Worm (Caenorhabditis elegans) whole organism, young adult: ENCODE results near the gene idpa-2.

Source experiments
- B0019.2 ChIP-seq: fragments of 200-800 bp; sonication (Bioruptor generic); conservative IDR thresholded peaks from 2 replicates; pipeline ENCODE4 v1.3.6; 2022; ENCODE audit warnings: missing genetic modification reagents, missing genetic modification characterization, missing compliant biosample characterization
- B0261.1 ChIP-seq: sonication (generic microtip); optimal IDR thresholded peaks from 2 replicates; lab custom pipeline; 2016; ENCODE audit warnings: mild to moderate bottlenecking, missing genetic modification characterization, moderate library complexity, missing compliant biosample characterization
- F22D6.2 ChIP-seq: sonication (generic microtip); optimal IDR thresholded peaks from 2 replicates; lab custom pipeline; 2016; ENCODE audit warnings: mild to moderate bottlenecking, missing genetic modification characterization, missing compliant biosample characterization
- F23B12.7 ChIP-seq: sonication (generic microtip); optimal IDR thresholded peaks from 2 replicates; lab custom pipeline; 2017; ENCODE audit warnings: missing genetic modification characterization, mild to moderate bottlenecking, missing compliant biosample characterization, antibody characterized with exemption, moderate library complexity; ENCODE audit not compliant: insufficient read depth
- F33H1.4 ChIP-seq: fragments of 200-800 bp; sonication (Bioruptor generic); IDR thresholded peaks from 2 replicates; pipeline ENCODE4 v1.3.6; 2022; ENCODE audit warnings: missing genetic modification reagents, missing genetic modification characterization, missing compliant biosample characterization
- F49E8.2 ChIP-seq: sonication (generic microtip); optimal IDR thresholded peaks from 3 replicates; lab custom pipeline; 2017; ENCODE audit warnings: missing genetic modification characterization, mild to moderate bottlenecking, missing compliant biosample characterization, antibody characterized with exemption, moderate library complexity; ENCODE audit not compliant: insufficient read depth
- F57C9.4 ChIP-seq: sonication (generic microtip); optimal IDR thresholded peaks from 2 replicates; lab custom pipeline; 2017; ENCODE audit warnings: mild to moderate bottlenecking, missing genetic modification characterization, missing compliant biosample characterization
- K11D2.4 ChIP-seq: fragments of 200-800 bp; sonication (Bioruptor generic); IDR thresholded peaks from 2 replicates; pipeline ENCODE4 v1.3.6; 2022; ENCODE audit warnings: missing genetic modification reagents, missing genetic modification characterization, missing compliant biosample characterization
- Y79H2A.3 ChIP-seq: fragments of 200-800 bp; sonication (Bioruptor generic); conservative IDR thresholded peaks from 2 replicates; pipeline ENCODE4 v1.3.6; 2022; ENCODE audit warnings: missing genetic modification reagents, missing genetic modification characterization, missing compliant biosample characterization
- Y95B8A.8 ChIP-seq: fragments of 200-800 bp; sonication (Bioruptor generic); IDR thresholded peaks from 2 replicates; pipeline ENCODE4 v1.3.6; 2022; ENCODE audit warnings: missing genetic modification reagents, missing genetic modification characterization, missing compliant biosample characterization
- aptf-2 ChIP-seq: fragments of 200-800 bp; sonication (Bioruptor generic); conservative IDR thresholded peaks from 2 replicates; pipeline ENCODE4 v1.3.6; 2022; ENCODE audit warnings: missing genetic modification reagents, missing genetic modification characterization, missing compliant biosample characterization
- atf-7 ChIP-seq: sonication (generic microtip); optimal IDR thresholded peaks from 2 replicates; lab custom pipeline; 2017; ENCODE audit warnings: mild to moderate bottlenecking, missing genetic modification characterization, missing compliant biosample characterization
- attf-5 ChIP-seq: fragments of 200-800 bp; sonication (Bioruptor generic); optimal IDR thresholded peaks from 2 replicates; lab custom pipeline; 2018; ENCODE audit warnings: mild to moderate bottlenecking, missing genetic modification characterization, missing compliant biosample characterization
- bed-1 ChIP-seq: fragments of 200-800 bp; sonication (Bioruptor generic); IDR thresholded peaks from 2 replicates; pipeline ENCODE4 v1.3.6; 2022; ENCODE audit warnings: missing genetic modification reagents, missing genetic modification characterization, missing compliant biosample characterization
- ccch-3 ChIP-seq: fragments of 200-800 bp; sonication (Bioruptor generic); optimal IDR thresholded peaks from 2 replicates; lab custom pipeline; 2018; ENCODE audit warnings: mild to moderate bottlenecking, missing genetic modification characterization, missing compliant biosample characterization
- ceh-100 ChIP-seq: fragments of 200-800 bp; sonication (Bioruptor generic); IDR thresholded peaks from 2 replicates; pipeline ENCODE4 v1.3.6; 2022; ENCODE audit warnings: missing genetic modification reagents, missing genetic modification characterization, missing compliant biosample characterization
- ceh-58 ChIP-seq: fragments of 200-800 bp; sonication (Bioruptor generic); IDR thresholded peaks from 2 replicates; pipeline ENCODE4 v1.3.6; 2022; ENCODE audit warnings: missing genetic modification characterization, missing compliant biosample characterization
- ceh-91 ChIP-seq: fragments of 200-800 bp; sonication (Bioruptor generic); IDR thresholded peaks from 2 replicates; pipeline ENCODE4 v1.3.6; 2022; ENCODE audit warnings: missing genetic modification reagents, missing genetic modification characterization, missing compliant biosample characterization
- dox-1 ChIP-seq: fragments of 200-800 bp; sonication (Bioruptor generic); IDR thresholded peaks from 2 replicates; pipeline ENCODE4 v1.3.6; 2022; ENCODE audit warnings: missing genetic modification reagents, missing genetic modification characterization, missing compliant biosample characterization
- gei-17 ChIP-seq: fragments of 200-800 bp; sonication (Bioruptor generic); optimal IDR thresholded peaks from 2 replicates; lab custom pipeline; 2018; ENCODE audit warnings: mild to moderate bottlenecking, missing genetic modification characterization, missing compliant biosample characterization
- hmg-1.2 ChIP-seq: fragments of 200-800 bp; sonication (Bioruptor generic); IDR thresholded peaks from 2 replicates; pipeline ENCODE4 v1.3.6; 2022; ENCODE audit warnings: missing genetic modification reagents, missing genetic modification characterization, missing compliant biosample characterization
- hsf-1 ChIP-seq: fragments of 200-800 bp; sonication (Bioruptor generic); IDR thresholded peaks from 2 replicates; pipeline ENCODE4 v1.3.6; 2022; ENCODE audit warnings: missing genetic modification reagents, missing genetic modification characterization, missing compliant biosample characterization
- lag-1 ChIP-seq: fragments of 200-800 bp; sonication (Bioruptor generic); IDR thresholded peaks from 2 replicates; pipeline ENCODE4 v1.3.6; 2022; ENCODE audit warnings: missing genetic modification reagents, missing genetic modification characterization, missing compliant biosample characterization
- let-607 ChIP-seq, 2 experiments: fragments of 200-800 bp in 1 of 2; sonication (Bioruptor generic) in 1 of 2; sonication (generic microtip) in 1 of 2; optimal IDR thresholded peaks; 2 replicates each; lab custom pipeline; 2016 to 2018; ENCODE audit warnings: mild to moderate bottlenecking in 2 of 2, missing compliant biosample characterization in 2 of 2, missing genetic modification characterization in 2 of 2, moderate library complexity in 2 of 2, missing genotype in 1 of 2
- lin-26 ChIP-seq: fragments of 200-800 bp; sonication (Bioruptor generic); IDR thresholded peaks from 2 replicates; pipeline ENCODE4 v1.3.6; 2022; ENCODE audit warnings: missing genetic modification reagents, missing genetic modification characterization, missing compliant biosample characterization
- lin-35 ChIP-seq, 3 experiments: fragments of 150-350 bp in 2 of 3; sonication (generic microtip) in 1 of 3; optimal IDR thresholded peaks; 2 replicates each; lab custom pipeline; 2014 to 2018; ENCODE audit warnings: missing biosample characterization in 3 of 3, missing genetic modification characterization in 3 of 3, missing genetic modification reagents in 3 of 3
- lir-1 ChIP-seq: fragments of 200-800 bp; sonication (Bioruptor generic); conservative IDR thresholded peaks from 2 replicates; pipeline ENCODE4 v1.3.6; 2022; ENCODE audit warnings: missing genetic modification reagents, missing genetic modification characterization, missing compliant biosample characterization
- lsl-1 ChIP-seq: fragments of 200-800 bp; sonication (Bioruptor generic); optimal IDR thresholded peaks from 2 replicates; lab custom pipeline; 2018; ENCODE audit warnings: mild to moderate bottlenecking, missing genetic modification characterization, moderate library complexity, missing compliant biosample characterization
- lsy-27 ChIP-seq: sonication (generic microtip); optimal IDR thresholded peaks from 2 replicates; lab custom pipeline; 2017; ENCODE audit warnings: missing genetic modification characterization, mild to moderate bottlenecking, missing compliant biosample characterization, antibody characterized with exemption, missing genotype, borderline replicate concordance; ENCODE audit not compliant: insufficient read depth
- madf-8 ChIP-seq: fragments of 200-800 bp; sonication (Bioruptor generic); conservative IDR thresholded peaks from 2 replicates; pipeline ENCODE4 v1.3.6; 2022; ENCODE audit warnings: missing genetic modification reagents, missing genetic modification characterization, missing compliant biosample characterization
- mxl-1 ChIP-seq: sonication (generic microtip); optimal IDR thresholded peaks from 2 replicates; lab custom pipeline; 2016; ENCODE audit warnings: missing genetic modification characterization, missing compliant biosample characterization
- nhr-80 ChIP-seq: sonication (generic microtip); optimal IDR thresholded peaks from 2 replicates; lab custom pipeline; 2016; ENCODE audit warnings: missing genetic modification characterization, missing compliant biosample characterization
- nhr-90 ChIP-seq: sonication (generic microtip); optimal IDR thresholded peaks from 2 replicates; lab custom pipeline; 2016; ENCODE audit warnings: missing genotype, mild to moderate bottlenecking, missing genetic modification characterization, missing compliant biosample characterization
- pbrm-1 ChIP-seq: fragments of 200-800 bp; sonication (Bioruptor generic); IDR thresholded peaks from 2 replicates; pipeline ENCODE4 v1.3.6; 2022; ENCODE audit warnings: missing genetic modification reagents, missing genetic modification characterization, missing compliant biosample characterization
- rcor-1 ChIP-seq: fragments of 200-800 bp; sonication (Bioruptor generic); IDR thresholded peaks from 2 replicates; pipeline ENCODE4 v1.3.6; 2022; ENCODE audit warnings: missing genetic modification reagents, missing genetic modification characterization, missing compliant biosample characterization
- sea-2 ChIP-seq: fragments of 200-800 bp; sonication (Bioruptor generic); IDR thresholded peaks from 2 replicates; pipeline ENCODE4 v1.3.6; 2022; ENCODE audit warnings: missing genetic modification characterization, missing compliant biosample characterization
- snpc-3.4 ChIP-seq: sonication (generic microtip); optimal IDR thresholded peaks from 2 replicates; lab custom pipeline; 2017; ENCODE audit warnings: missing genetic modification characterization, mild to moderate bottlenecking, missing compliant biosample characterization, antibody characterized with exemption, moderate library complexity, missing genotype, missing genetic modification reagents
- snpc-4 ChIP-seq, 5 experiments: fragments of 150-350 bp in 1 of 5; sonication (generic microtip) in 4 of 5; optimal IDR thresholded peaks; 2 replicates each; lab custom pipeline; 2014 to 2018; ENCODE audit warnings: missing genetic modification characterization in 5 of 5, missing biosample characterization in 3 of 5, antibody characterized with exemption in 2 of 5, mild to moderate bottlenecking in 2 of 5, missing compliant biosample characterization in 2 of 5, missing genotype in 2 of 5, moderate library complexity in 2 of 5, missing genetic modification reagents in 1 of 5
- unc-62 ChIP-seq: fragments of 150-350 bp; optimal IDR thresholded peaks from 2 replicates; lab custom pipeline; 2014; ENCODE audit warnings: missing biosample characterization, missing genetic modification reagents, missing genetic modification characterization
- zfh-2 ChIP-seq: fragments of 200-800 bp; sonication (Bioruptor generic); conservative IDR thresholded peaks from 2 replicates; pipeline ENCODE4 v1.3.6; 2022; ENCODE audit warnings: missing genetic modification reagents, missing genetic modification characterization, missing compliant biosample characterization
- ztf-26 ChIP-seq: sonication (generic microtip); optimal IDR thresholded peaks from 2 replicates; lab custom pipeline; 2017; ENCODE audit warnings: missing genetic modification characterization, missing compliant biosample characterization
- ztf-3 ChIP-seq: fragments of 200-800 bp; sonication (Bioruptor generic); optimal IDR thresholded peaks from 2 replicates; lab custom pipeline; 2018; ENCODE audit warnings: mild to moderate bottlenecking, missing genetic modification characterization, missing compliant biosample characterization

Gene idpa-2

ce11 chrII:8765131-8765530 is 27.4 kb downstream of the idpa-2 start (continued):
- TF ChIP-seq lin-26 (GFP tag; lab: Robert Waterston, UW) = peak; percentile 70; the same call in 1 of the 2 replicates
- no peak for TF ChIP-seq ccch-3 (GFP tag; lab: Kevin White, UChicago)
- TF ChIP-seq atf-7 (tag; lab: Kevin White, UChicago) = no peak
- TF ChIP-seq K11D2.4 (GFP tag; lab: Robert Waterston, UW) = 0 out of 2 replicates have a peak, but pooled peaks have one; percentile 37
- TF ChIP-seq lir-1 = no peak

DNA sequence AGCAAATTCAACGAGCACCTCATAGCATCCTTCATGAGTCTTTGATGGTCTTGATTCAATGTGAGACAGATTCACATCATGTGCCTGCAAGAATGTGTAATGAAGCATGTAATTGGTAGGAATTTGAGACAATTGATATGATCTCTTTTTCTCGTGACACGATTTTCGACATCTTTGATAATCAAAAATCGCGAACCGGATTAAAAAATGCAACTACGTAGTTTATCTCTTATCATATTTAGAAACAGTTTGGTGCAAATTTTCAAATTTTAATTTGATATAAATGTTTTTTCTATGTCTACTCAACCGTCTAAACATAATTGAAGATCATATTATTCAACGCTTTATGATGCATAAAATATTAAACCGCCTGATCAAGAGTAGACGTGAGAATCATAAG is 28.2 kb downstream of the idpa-2 start:
- TF ChIP-seq bed-1 (GFP tag; lab: Robert Waterston, UW) (no peak), lir-1 (no peak), F57C9.4 (tag; lab: Kevin White, UChicago) (no peak), attf-5 (GFP tag; lab: Kevin White, UChicago) (no peak), F33H1.4 (GFP tag; lab: Robert Waterston, UW) (no peak), sea-2 (no peak), lin-26 (GFP tag; lab: Robert Waterston, UW) (no peak), hmg-1.2 (GFP tag; lab: Robert Waterston, UW) (no peak), snpc-4 (GFP tag; optimal IDR thresholded peaks at IDR 0.05; lab: Kevin White, UChicago) (no peak), snpc-4 (tag; optimal IDR thresholded peaks at IDR 0.05; lab: Kevin White, UChicago) (no peak), snpc-3.4 (tag; lab: Kevin White, UChicago) (no peak), lag-1 (GFP tag; lab: Robert Waterston, UW) (no peak), mxl-1 (tag; lab: Kevin White, UChicago) (no peak), F22D6.2 (no peak), rcor-1 (GFP tag; lab: Robert Waterston, UW) (no peak), Y79H2A.3 (GFP tag; lab: Robert Waterston, UW) (no peak), aptf-2 (no peak), unc-62 (GFP tag; lab: Kevin White, UChicago) (no peak)

DNA sequence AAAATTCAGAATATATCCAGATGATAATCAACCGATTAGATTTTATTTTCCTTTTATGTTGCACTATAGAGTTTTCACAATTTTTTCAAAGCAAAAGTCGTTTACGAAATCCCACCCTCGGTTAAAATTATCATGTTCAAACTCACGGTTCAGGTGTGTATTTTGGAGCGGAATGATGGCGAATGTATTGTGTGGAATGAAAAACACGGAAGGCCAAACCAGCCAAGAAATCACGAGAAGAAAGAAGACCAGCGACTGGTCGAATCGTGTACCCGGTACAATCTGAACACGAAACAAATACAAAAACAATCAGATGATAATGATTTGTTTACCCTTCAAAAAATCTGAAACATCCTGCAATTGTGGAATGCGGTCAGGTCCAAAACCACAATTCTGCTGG is 29.2 kb downstream of the idpa-2 start:
- TF ChIP-seq F23B12.7 (tag; lab: Kevin White, UChicago) (no peak), lin-35 (GFP tag; optimal IDR thresholded peaks at IDR 0.05; lab: Kevin White, UChicago) (no peak), pbrm-1 (GFP tag; lab: Robert Waterston, UW) (no peak), lin-26 (GFP tag; lab: Robert Waterston, UW) (no peak), lsl-1 (GFP tag; lab: Kevin White, UChicago) (no peak)
- TF ChIP-seq, all 124 proteins: peak for 0

DNA sequence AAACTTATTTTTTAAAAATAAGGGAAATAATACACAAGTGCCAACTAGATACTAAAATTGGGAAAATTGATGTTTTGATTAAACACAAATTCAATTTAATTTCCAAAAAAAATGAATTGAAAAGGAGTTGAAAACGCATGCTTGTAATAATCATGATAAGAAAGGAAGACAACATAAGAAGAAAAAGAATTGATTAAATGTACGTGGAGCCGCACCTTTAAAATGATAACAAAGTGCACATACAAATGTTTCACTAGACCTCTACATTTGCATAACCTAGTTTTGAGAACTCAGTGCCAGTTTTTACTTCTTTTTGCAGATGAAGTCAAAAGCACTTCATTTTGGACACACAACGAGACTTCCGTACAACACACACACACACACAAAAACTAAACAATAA is 30.8 kb downstream of the idpa-2 start:
- TF ChIP-seq zfh-2 (GFP tag; lab: Robert Waterston, UW) (no peak), ceh-100 (GFP tag; lab: Robert Waterston, UW) (no peak), nhr-80 (peak; percentile 55)

DNA sequence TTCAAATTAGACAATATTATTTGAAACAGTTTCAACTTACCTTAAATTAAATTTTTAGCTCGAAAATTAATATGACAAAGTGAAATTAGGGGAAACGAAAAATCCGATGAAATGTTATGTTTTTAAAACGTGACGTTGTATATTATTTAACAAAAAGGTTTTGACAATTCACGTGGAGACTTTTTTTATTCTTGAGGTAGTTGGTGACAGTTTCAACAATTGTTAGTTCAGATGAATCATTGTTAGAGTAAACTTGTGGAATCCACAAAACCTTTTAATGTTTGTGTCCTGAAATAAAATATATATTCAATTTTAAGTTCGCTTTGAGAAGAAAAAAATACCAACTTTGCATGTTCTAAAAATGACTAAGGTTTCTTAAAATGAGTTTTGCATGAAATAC is 33.0 kb downstream of the idpa-2 start, which contains the start of gene fut-1:
TSS of gene fut-1 (minus strand) at position 101 of the 400 bp plus-strand sequence.
- TF ChIP-seq nhr-90 = no peak
- no peak for TF ChIP-seq Y95B8A.8
- TF ChIP-seq ceh-58 (GFP tag; lab: Robert Waterston, UW) = no peak
- no peak for TF ChIP-seq gei-17 (GFP tag; lab: Kevin White, UChicago)
- no peak for TF ChIP-seq K11D2.4 (GFP tag; lab: Robert Waterston, UW)
- no peak for TF ChIP-seq ztf-26 (tag; lab: Kevin White, UChicago)
- no peak for TF ChIP-seq ceh-91 (GFP tag; lab: Robert Waterston, UW)
- TF ChIP-seq let-607 (tag; optimal IDR thresholded peaks at IDR 0.05; lab: Kevin White, UChicago) = no peak
- TF ChIP-seq lsy-27 = no peak
- TF ChIP-seq B0019.2 (GFP tag; lab: Robert Waterston, UW) = no peak
- TF ChIP-seq madf-8 (GFP tag; lab: Robert Waterston, UW) = no peak
- TF ChIP-seq F49E8.2 = no peak
- TF ChIP-seq hsf-1 = no peak
- no peak for TF ChIP-seq attf-5 (GFP tag; lab: Kevin White, UChicago)
- TF ChIP-seq ztf-3 (GFP tag; lab: Kevin White, UChicago) = no peak
- TF ChIP-seq dox-1 (GFP tag; lab: Robert Waterston, UW) = no peak
- no peak for TF ChIP-seq B0261.1 (tag; lab: Kevin White, UChicago)
